Worm (Caenorhabditis elegans) whole organism, late embryonic: ENCODE results near the gene tam-1.

Experiments used
- ama-1 ChIP-seq: fragments of 150-350 bp; optimal IDR thresholded peaks from 2 replicates; lab custom pipeline; 2014
- ceh-9 ChIP-seq: sonication (generic microtip); optimal IDR thresholded peaks from 2 replicates; lab custom pipeline; 2016; ENCODE audit warnings: mild to moderate bottlenecking, missing genetic modification characterization, inconsistent platforms, missing compliant biosample characterization
- ets-4 ChIP-seq: sonication (generic microtip); optimal IDR thresholded peaks from 2 replicates; lab custom pipeline; 2016; ENCODE audit warnings: missing genetic modification characterization, missing compliant biosample characterization
- fax-1 ChIP-seq: sonication (generic microtip); optimal IDR thresholded peaks from 2 replicates; lab custom pipeline; 2016; ENCODE audit warnings: missing genotype, missing genetic modification characterization, missing compliant biosample characterization
- fkh-10 ChIP-seq: fragments of 150-350 bp; optimal IDR thresholded peaks from 2 replicates; lab custom pipeline; 2014; ENCODE audit warnings: missing biosample characterization, missing genetic modification reagents, missing genetic modification characterization
- fkh-6 ChIP-seq: sonication (generic microtip); optimal IDR thresholded peaks from 2 replicates; lab custom pipeline; 2016; ENCODE audit warnings: missing genetic modification characterization, missing compliant biosample characterization
- mec-3 ChIP-seq: sonication (generic microtip); optimal IDR thresholded peaks from 2 replicates; lab custom pipeline; 2016; ENCODE audit warnings: borderline replicate concordance, missing genetic modification characterization, missing compliant biosample characterization
- nhr-11 ChIP-seq: fragments of 150-350 bp; optimal IDR thresholded peaks from 2 replicates; lab custom pipeline; 2014; ENCODE audit warnings: missing biosample characterization, missing genetic modification characterization
- odd-2 ChIP-seq: sonication (generic microtip); optimal IDR thresholded peaks from 2 replicates; lab custom pipeline; 2017; ENCODE audit warnings: antibody characterized with exemption, mild to moderate bottlenecking, missing genetic modification characterization, missing compliant biosample characterization
- sox-2 ChIP-seq: fragments of 200-800 bp; sonication (Bioruptor generic); IDR thresholded peaks from 2 replicates; pipeline ENCODE4 v1.3.6; 2022; ENCODE audit warnings: missing genetic modification reagents, missing genetic modification characterization, missing compliant biosample characterization
- tbx-2 ChIP-seq: sonication (generic microtip); optimal IDR thresholded peaks from 2 replicates; lab custom pipeline; 2016; ENCODE audit warnings: missing genetic modification characterization, missing compliant biosample characterization

- TF ChIP-seq odd-2 (tag; lab: Kevin White, UChicago): no peak
- no peak for TF ChIP-seq mec-3 (tag; lab: Kevin White, UChicago)
- no peak for TF ChIP-seq fkh-6 (tag; lab: Kevin White, UChicago)
- TF ChIP-seq sox-2 (GFP tag; lab: Robert Waterston, UW): no peak
- no peak for TF ChIP-seq ets-4 (tag; lab: Kevin White, UChicago)
- TF ChIP-seq ama-1: no peak
- no peak for TF ChIP-seq fax-1 (tag; lab: Kevin White, UChicago)
- TF ChIP-seq ceh-9: no peak
- TF ChIP-seq fkh-10 (GFP tag; lab: Kevin White, UChicago): no peak
- TF ChIP-seq nhr-11 (tag; lab: Kevin White, UChicago): no peak
- no peak for TF ChIP-seq tbx-2
These were observed 36.5 kb downstream of the tam-1 start, which contains the start of gene srh-21 for ce11 chrV:4926371-4926770.
